Worm (Caenorhabditis elegans) whole organism, L1 larva: ENCODE data around the gene cest-35.2.

ENCODE experiments used
- C34B4.2 ChIP-seq: sonication (generic microtip); optimal IDR thresholded peaks from 2 replicates; lab custom pipeline; 2017; ENCODE audit warnings: mild to moderate bottlenecking, missing genetic modification characterization, missing compliant biosample characterization
- aha-1 ChIP-seq: fragments of 150-350 bp; optimal IDR thresholded peaks from 2 replicates; lab custom pipeline; 2014; ENCODE audit warnings: missing biosample characterization, missing genetic modification characterization
- egl-13 ChIP-seq: sonication (generic microtip); optimal IDR thresholded peaks from 2 replicates; lab custom pipeline; 2016; ENCODE audit warnings: missing genotype, missing genetic modification reagents, missing genetic modification characterization, missing compliant biosample characterization
- egl-27 ChIP-seq, 2 experiments: fragments of 150-350 bp in 1 of 2; sonication (generic microtip); optimal IDR thresholded peaks; 3 replicates each; lab custom pipeline; 2017 to 2018; ENCODE audit warnings: missing biosample characterization in 2 of 2, missing genetic modification characterization in 2 of 2, missing genetic modification reagents in 2 of 2
- elt-3 ChIP-seq, 6 experiments: fragments of 150-350 bp in 1 of 6; sonication (generic microtip); optimal IDR thresholded peaks; 2 replicates each; lab custom pipeline; 2017 to 2018; ENCODE audit warnings: missing biosample characterization in 6 of 6, missing genetic modification characterization in 6 of 6, inconsistent platforms in 1 of 6
- pag-3 ChIP-seq: sonication (generic microtip); optimal IDR thresholded peaks from 2 replicates; lab custom pipeline; 2017; ENCODE audit warnings: missing genetic modification characterization, mild to moderate bottlenecking, missing compliant biosample characterization, antibody characterized with exemption, borderline replicate concordance; ENCODE audit not compliant: insufficient read depth
- sox-4 ChIP-seq: sonication (generic microtip); optimal IDR thresholded peaks from 2 replicates; lab custom pipeline; 2016; ENCODE audit warnings: missing genetic modification characterization, missing compliant biosample characterization
- tlp-1 ChIP-seq: fragments of 150-350 bp; optimal IDR thresholded peaks from 2 replicates; lab custom pipeline; 2014; ENCODE audit warnings: missing biosample characterization, missing genetic modification characterization
- ztf-11 ChIP-seq, 2 experiments: sonication (generic microtip); optimal IDR thresholded peaks; 2 replicates each; lab custom pipeline; 2016 to 2017; ENCODE audit warnings: missing genetic modification characterization in 2 of 2, missing biosample characterization in 1 of 2, missing compliant biosample characterization in 1 of 2

DNA sequence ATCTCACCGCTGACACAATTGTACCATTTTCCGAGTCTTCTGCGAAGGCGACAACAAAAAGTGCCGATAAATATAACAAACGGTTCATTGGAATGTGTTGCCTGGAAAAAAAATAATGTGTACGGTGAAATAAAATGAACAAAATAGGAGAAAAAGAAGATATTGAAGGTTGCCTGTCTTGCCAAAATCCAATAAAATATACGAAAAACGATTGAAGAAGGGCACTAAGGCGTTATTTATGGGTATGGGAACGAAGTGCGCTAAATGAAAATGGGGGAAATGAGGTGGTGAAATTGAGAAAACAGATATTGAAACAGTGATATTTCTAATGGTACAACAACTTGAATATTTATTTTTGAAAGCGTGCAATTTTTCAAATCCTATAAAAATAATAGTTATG is 38.8 kb downstream of the cest-35.2 start, which contains the start of gene Y47A7.2:
- TF ChIP-seq sox-4 (tag; lab: Kevin White, UChicago) (no peak), pag-3 (tag; lab: Kevin White, UChicago) (no peak), aha-1 (tag; lab: Kevin White, UChicago) (no peak), tlp-1 (tag; lab: Kevin White, UChicago) (no peak), egl-13 (tag; lab: Kevin White, UChicago) (no peak), C34B4.2 (no peak), egl-27 (tag; optimal IDR thresholded peaks at IDR 0.05; lab: Kevin White, UChicago) (no peak), ztf-11 (tag; optimal IDR thresholded peaks at IDR 0.05; lab: Kevin White, UChicago) (no peak), elt-3 (tag; optimal IDR thresholded peaks at IDR 0.05; lab: Kevin White, UChicago) (no peak)
